Fruit fly (Drosophila melanogaster) whole organism, embryonic: ENCODE data around the gene CG10492.

Source experiments
- B-H1 ChIP-seq: fragments of 200-800 bp; sonication (Bioruptor generic); IDR thresholded peaks from 3 replicates; pipeline ENCODE4 v1.3.6; 2022; ENCODE audit warnings: missing biosample characterization, missing genetic modification characterization
- CG11695 ChIP-seq: fragments of 200-800 bp; sonication (Bioruptor generic); IDR thresholded peaks from 3 replicates; pipeline ENCODE4 v1.3.6; 2022; ENCODE audit warnings: missing biosample characterization, missing genetic modification characterization
- CG15011 ChIP-seq: fragments of 200-800 bp; sonication (Bioruptor generic); optimal IDR thresholded peaks from 3 replicates; lab custom pipeline; 2018; ENCODE audit warnings: missing biosample characterization, mild to moderate bottlenecking, missing genetic modification characterization
- CG15073 ChIP-seq: fragments of 200-800 bp; sonication (Bioruptor generic); optimal IDR thresholded peaks from 2 replicates; lab custom pipeline; 2016; ENCODE audit warnings: missing biosample characterization, missing genetic modification characterization
- CG17186 ChIP-seq: fragments of 200-800 bp; sonication (Bioruptor generic); optimal IDR thresholded peaks from 3 replicates; lab custom pipeline; 2017; ENCODE audit warnings: missing biosample characterization, missing genetic modification reagents, missing genetic modification characterization
- CG17328 ChIP-seq: fragments of 200-800 bp; sonication (Bioruptor generic); IDR thresholded peaks from 2 replicates; pipeline ENCODE4 v1.3.6; 2022; ENCODE audit warnings: missing biosample characterization, missing genetic modification characterization
- CG2120 ChIP-seq: fragments of 200-800 bp; sonication (Bioruptor generic); optimal IDR thresholded peaks from 3 replicates; lab custom pipeline; 2016; ENCODE audit warnings: missing biosample characterization, missing genetic modification characterization
- CG6683 ChIP-seq: fragments of 200-800 bp; sonication (Bioruptor generic); optimal IDR thresholded peaks from 2 replicates; lab custom pipeline; 2017; ENCODE audit warnings: missing biosample characterization, mild to moderate bottlenecking, missing genetic modification characterization, missing genetic modification reagents
- CG6689 ChIP-seq: fragments of 200-800 bp; sonication (Bioruptor generic); IDR thresholded peaks from 2 replicates; pipeline ENCODE4 v1.3.6; 2022; ENCODE audit warnings: missing biosample characterization, missing genetic modification characterization
- CG7745 ChIP-seq: fragments of 200-800 bp; sonication (Bioruptor generic); optimal IDR thresholded peaks from 2 replicates; lab custom pipeline; 2018; ENCODE audit warnings: missing biosample characterization, mild to moderate bottlenecking, missing genetic modification characterization, moderate library complexity
- Deaf1 ChIP-seq: fragments of 200-800 bp; optimal IDR thresholded peaks from 3 replicates; lab custom pipeline; 2019; ENCODE audit warnings: missing biosample characterization, mild to moderate bottlenecking, missing genetic modification characterization, moderate library complexity
- Dip3 ChIP-seq: fragments of 200-800 bp; sonication (Bioruptor generic); optimal IDR thresholded peaks from 3 replicates; lab custom pipeline; 2016; ENCODE audit warnings: missing biosample characterization, missing genetic modification characterization
- Eip74EF ChIP-seq, 2 experiments: fragments of 200-800 bp in 1 of 2; fragments of >200 bp in 1 of 2; sonication (Bioruptor generic) in 1 of 2; optimal IDR thresholded peaks; 2 replicates each; lab custom pipeline; 2017 to 2019; ENCODE audit warnings: missing biosample characterization in 2 of 2, missing genetic modification characterization in 2 of 2, mild to moderate bottlenecking in 1 of 2, moderate library complexity in 1 of 2
- Ets65A ChIP-seq: fragments of 200-800 bp; sonication (Bioruptor generic); peaks from one replicate; lab custom pipeline; 2016; ENCODE audit warnings: missing biosample characterization, missing genetic modification characterization
- Hey ChIP-seq: fragments of 200-800 bp; sonication (Bioruptor generic); optimal IDR thresholded peaks from 3 replicates; lab custom pipeline; 2018; ENCODE audit warnings: missing biosample characterization, mild to moderate bottlenecking, missing genetic modification characterization
- Hr39 ChIP-seq: fragments of >200 bp; optimal IDR thresholded peaks from 2 replicates; lab custom pipeline; 2017
- ato ChIP-seq: fragments of 200-800 bp; sonication (Bioruptor generic); IDR thresholded peaks from 2 replicates; pipeline ENCODE4 v1.3.6; 2022; ENCODE audit warnings: missing biosample characterization, missing genetic modification characterization; ENCODE audit not compliant: partially characterized antibody
- bab2 ChIP-seq: fragments of 200-800 bp; sonication (Bioruptor generic); optimal IDR thresholded peaks from 2 replicates; lab custom pipeline; 2016; ENCODE audit warnings: missing biosample characterization, missing genetic modification characterization
- cato ChIP-seq: fragments of 200-800 bp; sonication (Bioruptor generic); optimal IDR thresholded peaks from 2 replicates; lab custom pipeline; 2016; ENCODE audit warnings: missing biosample characterization, missing genetic modification characterization, borderline replicate concordance
- cwo ChIP-seq: fragments of 200-800 bp; sonication (Bioruptor generic); optimal IDR thresholded peaks from 3 replicates; lab custom pipeline; 2017; ENCODE audit warnings: missing biosample characterization, missing genetic modification characterization, mild to moderate bottlenecking, moderate library complexity, missing genetic modification reagents
- disco-r ChIP-seq: fragments of 200-800 bp; sonication (Bioruptor generic); optimal IDR thresholded peaks from 2 replicates; lab custom pipeline; 2016; ENCODE audit warnings: missing biosample characterization, missing genetic modification characterization
- exex ChIP-seq: fragments of 200-800 bp; sonication (Bioruptor generic); optimal IDR thresholded peaks from 4 replicates; lab custom pipeline; 2018; ENCODE audit warnings: missing biosample characterization, mild to moderate bottlenecking, missing genetic modification characterization, moderate library complexity
- fd64A ChIP-seq: fragments of 200-800 bp; sonication (Bioruptor generic); optimal IDR thresholded peaks from 3 replicates; lab custom pipeline; 2018; ENCODE audit warnings: missing biosample characterization, mild to moderate bottlenecking, missing genetic modification characterization
- grn ChIP-seq: fragments of 200-800 bp; sonication (Bioruptor generic); optimal IDR thresholded peaks from 3 replicates; lab custom pipeline; 2017; ENCODE audit warnings: missing biosample characterization, missing genetic modification characterization
- ham ChIP-seq: fragments of 200-800 bp; sonication (Bioruptor generic); IDR thresholded peaks from 2 replicates; pipeline ENCODE4 v1.3.6; 2022; ENCODE audit warnings: missing biosample characterization, missing genetic modification characterization
- knrl ChIP-seq: fragments of 200-800 bp; sonication (Bioruptor generic); IDR thresholded peaks from 3 replicates; pipeline ENCODE4 v1.3.6; 2022; ENCODE audit warnings: missing biosample characterization, missing genetic modification characterization; ENCODE audit not compliant: partially characterized antibody
- mirr ChIP-seq: fragments of 200-800 bp; sonication (Bioruptor generic); optimal IDR thresholded peaks from 3 replicates; lab custom pipeline; 2018; ENCODE audit warnings: missing biosample characterization, mild to moderate bottlenecking, missing genetic modification characterization
- org-1 ChIP-seq: fragments of 200-800 bp; sonication (Bioruptor generic); optimal IDR thresholded peaks from 2 replicates; lab custom pipeline; 2017; ENCODE audit warnings: missing biosample characterization, missing genetic modification characterization
- psq ChIP-seq: fragments of 200-800 bp; sonication (Bioruptor generic); optimal IDR thresholded peaks from 2 replicates; lab custom pipeline; 2017; ENCODE audit warnings: missing biosample characterization, missing genetic modification characterization
- sens-2 ChIP-seq: fragments of 200-800 bp; sonication (Bioruptor generic); IDR thresholded peaks from 2 replicates; pipeline ENCODE4 v1.3.6; 2022; ENCODE audit warnings: missing biosample characterization, missing genetic modification characterization
- so ChIP-seq: fragments of 200-800 bp; sonication (Bioruptor generic); IDR thresholded peaks from 3 replicates; pipeline ENCODE4 v1.3.6; 2022; ENCODE audit warnings: missing biosample characterization, missing genetic modification characterization
- sug ChIP-seq: fragments of 200-800 bp; optimal IDR thresholded peaks from 2 replicates; lab custom pipeline; 2019; ENCODE audit warnings: missing biosample characterization, mild to moderate bottlenecking, missing genetic modification characterization, moderate library complexity
- tgo ChIP-seq: fragments of 200-800 bp; sonication (Bioruptor generic); IDR thresholded peaks from 3 replicates; pipeline ENCODE4 v1.3.6; 2022; ENCODE audit warnings: missing biosample characterization, missing genetic modification characterization
- twi ChIP-seq: fragments of 200-800 bp; optimal IDR thresholded peaks from 2 replicates; lab custom pipeline; 2019; ENCODE audit warnings: missing biosample characterization, mild to moderate bottlenecking, missing genetic modification characterization, moderate library complexity

Gene CG10492

dm6 chr2L:19103176-19103921, 49.5 kb downstream of the CG10492 start (continued):
- no peak for TF ChIP-seq tgo (GFP tag; lab: Robert Waterston, UW)
- no peak for TF ChIP-seq CG6683 (GFP tag; lab: Kevin White, UChicago)
- TF ChIP-seq twi (tag; lab: Kevin White, UChicago) = peak; percentile 6
- TF ChIP-seq Eip74EF (GFP tag; optimal IDR thresholded peaks at IDR 0.05; lab: Kevin White, UChicago) = no peak
- no peak for TF ChIP-seq CG11695 (GFP tag; lab: Robert Waterston, UW)
- no peak for TF ChIP-seq psq (GFP tag; lab: Kevin White, UChicago)
- TF ChIP-seq CG17186 = no peak
- TF ChIP-seq org-1 (GFP tag; lab: Kevin White, UChicago) = no peak
- TF ChIP-seq bab2 (GFP tag; lab: Kevin White, UChicago) = no peak
- TF ChIP-seq ato (GFP tag; lab: Robert Waterston, UW) = no peak
- peak; percentile 94 for TF ChIP-seq Hey (tag; lab: Kevin White, UChicago)
- no peak for TF ChIP-seq CG15073 (GFP tag; lab: Kevin White, UChicago)
- TF ChIP-seq CG7745 (tag; lab: Kevin White, UChicago) = no peak

- TF ChIP-seq Hr39 (lab: Kevin White, UChicago) (peak; percentile 1), Ets65A (GFP tag; lab: Kevin White, UChicago) (peak; percentile 24), CG15011 (GFP tag; lab: Kevin White, UChicago) (no peak), cato (GFP tag; lab: Kevin White, UChicago) (no peak), Hey (tag; lab: Kevin White, UChicago) (peak; percentile 92), CG17328 (GFP tag; lab: Robert Waterston, UW) (no peak), CG2120 (GFP tag; lab: Kevin White, UChicago) (no peak)
- TF ChIP-seq, all 482 proteins: peak for 3
These were observed 50.5 kb downstream of the CG10492 start for dm6 chr2L:19104383-19104782.

- TF ChIP-seq knrl = no peak
- TF ChIP-seq CG6689 = no peak
- TF ChIP-seq Hey (tag; lab: Kevin White, UChicago) = peak; percentile 46
- no peak for TF ChIP-seq CG2120 (GFP tag; lab: Kevin White, UChicago)
- TF ChIP-seq disco-r = no peak
- TF ChIP-seq fd64A (GFP tag; lab: Kevin White, UChicago) = no peak
- TF ChIP-seq cwo (GFP tag; lab: Kevin White, UChicago) = peak; percentile 43
- no peak for TF ChIP-seq sens-2 (GFP tag; lab: Robert Waterston, UW)
- peak; percentile 32 for TF ChIP-seq sug
- TF ChIP-seq ham (GFP tag; lab: Robert Waterston, UW) = no peak
- TF ChIP-seq so = 0 out of 3 replicates have a peak, but pooled peaks have one; percentile 10
- peak; percentile 69 for TF ChIP-seq exex
- peak; percentile 76 for TF ChIP-seq grn (GFP tag; lab: Kevin White, UChicago)
- peak; percentile 78 for TF ChIP-seq mirr (GFP tag; lab: Kevin White, UChicago)
- peak; percentile 84 for TF ChIP-seq Deaf1 (tag; lab: Kevin White, UChicago)
- no peak for TF ChIP-seq B-H1 (GFP tag; lab: Robert Waterston, UW)
- no peak for TF ChIP-seq Dip3 (GFP tag; lab: Kevin White, UChicago)
These were observed 52.4 kb downstream of the CG10492 start for dm6 chr2L:19106235-19106634.
